Fruit fly (Drosophila melanogaster) whole organism, embryonic: ENCODE results near the gene opa.

Source experiments
- Aef1 ChIP-seq: fragments of 200-800 bp; sonication (Bioruptor generic); IDR thresholded peaks from 3 replicates; pipeline ENCODE4 v1.3.6; 2022; ENCODE audit warnings: missing biosample characterization, missing genetic modification characterization
- CG10321 ChIP-seq: fragments of 200-800 bp; sonication (Bioruptor generic); IDR thresholded peaks from 2 replicates; pipeline ENCODE4 v1.3.6; 2022; ENCODE audit warnings: missing biosample characterization, missing genetic modification characterization
- CG10366 ChIP-seq: fragments of 200-800 bp; sonication (Bioruptor generic); IDR thresholded peaks from 2 replicates; pipeline ENCODE4 v1.3.6; 2022; ENCODE audit warnings: missing biosample characterization, missing genetic modification characterization
- CG14860 ChIP-seq: fragments of 200-800 bp; sonication (Bioruptor generic); IDR thresholded peaks from 3 replicates; pipeline ENCODE4 v1.3.6; 2022; ENCODE audit warnings: missing biosample characterization, missing genetic modification characterization; ENCODE audit not compliant: partially characterized antibody
- CG15479 ChIP-seq: fragments of 200-800 bp; sonication (Bioruptor generic); optimal IDR thresholded peaks from 3 replicates; lab custom pipeline; 2019; ENCODE audit warnings: missing biosample characterization, mild to moderate bottlenecking, missing genetic modification characterization, moderate library complexity
- CG15601 ChIP-seq: fragments of 200-800 bp; sonication (Bioruptor generic); optimal IDR thresholded peaks from 3 replicates; lab custom pipeline; 2019; ENCODE audit warnings: missing biosample characterization, mild to moderate bottlenecking, missing genetic modification characterization, moderate library complexity
- CG2120 ChIP-seq: fragments of 200-800 bp; sonication (Bioruptor generic); optimal IDR thresholded peaks from 3 replicates; lab custom pipeline; 2016; ENCODE audit warnings: missing biosample characterization, missing genetic modification characterization
- CG2199 ChIP-seq: fragments of 200-800 bp; sonication (Bioruptor generic); IDR thresholded peaks from 3 replicates; pipeline ENCODE4 v1.3.6; 2022; ENCODE audit warnings: missing biosample characterization, missing genetic modification characterization
- CG4360 ChIP-seq: fragments of 200-800 bp; sonication (Bioruptor generic); IDR thresholded peaks from 2 replicates; pipeline ENCODE4 v1.3.6; 2022; ENCODE audit warnings: missing biosample characterization, missing genetic modification characterization
- CG9932 ChIP-seq: fragments of 200-800 bp; sonication (Bioruptor generic); IDR thresholded peaks from 2 replicates; pipeline ENCODE4 v1.3.6; 2022; ENCODE audit warnings: missing biosample characterization, missing genetic modification characterization
- CoRest ChIP-seq: fragments of 200-800 bp; sonication (Bioruptor generic); optimal IDR thresholded peaks from 3 replicates; lab custom pipeline; 2018; ENCODE audit warnings: missing biosample characterization, mild to moderate bottlenecking, missing genetic modification characterization, moderate library complexity
- Deaf1 ChIP-seq: fragments of 200-800 bp; optimal IDR thresholded peaks from 3 replicates; lab custom pipeline; 2019; ENCODE audit warnings: missing biosample characterization, mild to moderate bottlenecking, missing genetic modification characterization, moderate library complexity
- Doc3 ChIP-seq: fragments of 200-800 bp; sonication (Bioruptor generic); IDR thresholded peaks from 3 replicates; pipeline ENCODE4 v1.3.6; 2022; ENCODE audit warnings: missing biosample characterization, missing genetic modification characterization; ENCODE audit not compliant: partially characterized antibody
- GATAe ChIP-seq: fragments of 200-800 bp; sonication (Bioruptor generic); conservative IDR thresholded peaks from 2 replicates; pipeline ENCODE4 v1.3.6; 2022; ENCODE audit warnings: missing biosample characterization, missing genetic modification characterization
- HmgD ChIP-seq: fragments of 200-800 bp; sonication (Bioruptor generic); optimal IDR thresholded peaks from 3 replicates; lab custom pipeline; 2016; ENCODE audit warnings: missing biosample characterization, missing genetic modification characterization
- Jarid2 ChIP-seq: fragments of 200-800 bp; sonication (Bioruptor generic); optimal IDR thresholded peaks from 3 replicates; lab custom pipeline; 2017; ENCODE audit warnings: mild to moderate bottlenecking, missing biosample characterization, missing genetic modification reagents, missing genetic modification characterization
- Nf-YA ChIP-seq: fragments of 200-800 bp; sonication (Bioruptor generic); IDR thresholded peaks from 2 replicates; pipeline ENCODE4 v1.3.6; 2022; ENCODE audit warnings: missing biosample characterization, missing genetic modification characterization
- Opbp ChIP-seq: fragments of 200-800 bp; sonication (Bioruptor generic); IDR thresholded peaks from 3 replicates; pipeline ENCODE4 v1.3.6; 2022; ENCODE audit warnings: missing biosample characterization, missing genetic modification characterization; ENCODE audit not compliant: partially characterized antibody
- Vsx1 ChIP-seq: fragments of 200-800 bp; sonication (Bioruptor generic); optimal IDR thresholded peaks from 2 replicates; lab custom pipeline; 2017; ENCODE audit warnings: missing biosample characterization, mild to moderate bottlenecking, missing genetic modification characterization, missing genetic modification reagents
- abd-A ChIP-seq: fragments of 200-800 bp; sonication (Bioruptor generic); optimal IDR thresholded peaks from 3 replicates; lab custom pipeline; 2019; ENCODE audit warnings: missing biosample characterization, mild to moderate bottlenecking, missing genetic modification characterization, moderate library complexity
- al ChIP-seq: fragments of 200-800 bp; sonication (Bioruptor generic); IDR thresholded peaks from 2 replicates; pipeline ENCODE4 v1.3.6; 2022; ENCODE audit warnings: missing biosample characterization, missing genetic modification characterization
- amos ChIP-seq: fragments of 200-800 bp; sonication (Bioruptor generic); IDR thresholded peaks from 2 replicates; pipeline ENCODE4 v1.3.6; 2022; ENCODE audit warnings: missing biosample characterization, missing genetic modification characterization; ENCODE audit not compliant: partially characterized antibody
- ato ChIP-seq: fragments of 200-800 bp; sonication (Bioruptor generic); IDR thresholded peaks from 2 replicates; pipeline ENCODE4 v1.3.6; 2022; ENCODE audit warnings: missing biosample characterization, missing genetic modification characterization; ENCODE audit not compliant: partially characterized antibody
- bigmax ChIP-seq: fragments of 200-800 bp; sonication (Bioruptor generic); optimal IDR thresholded peaks from 2 replicates; lab custom pipeline; 2018; ENCODE audit warnings: missing biosample characterization, mild to moderate bottlenecking, missing genetic modification characterization
- chm ChIP-seq: fragments of 200-800 bp; sonication (Bioruptor generic); IDR thresholded peaks from 2 replicates; pipeline ENCODE4 v1.3.6; 2022; ENCODE audit warnings: missing biosample characterization, missing genetic modification characterization
- cwo ChIP-seq: fragments of 200-800 bp; sonication (Bioruptor generic); optimal IDR thresholded peaks from 3 replicates; lab custom pipeline; 2017; ENCODE audit warnings: missing biosample characterization, missing genetic modification characterization, mild to moderate bottlenecking, moderate library complexity, missing genetic modification reagents
- ewg ChIP-seq: fragments of 200-800 bp; sonication (Bioruptor generic); optimal IDR thresholded peaks from 3 replicates; lab custom pipeline; 2017; ENCODE audit warnings: mild to moderate bottlenecking, missing biosample characterization, missing genetic modification reagents, missing genetic modification characterization
- gcm ChIP-seq: fragments of 200-800 bp; sonication (Bioruptor generic); optimal IDR thresholded peaks from 2 replicates; lab custom pipeline; 2019; ENCODE audit warnings: missing biosample characterization, mild to moderate bottlenecking, missing genetic modification characterization, moderate library complexity
- insv ChIP-seq, 2 experiments: fragments of 200-800 bp; sonication (Bioruptor generic); optimal IDR thresholded peaks; 3 replicates each; lab custom pipeline; 2016 to 2018; ENCODE audit warnings: missing biosample characterization in 2 of 2, missing genetic modification characterization in 2 of 2
- jumu ChIP-seq: fragments of 200-800 bp; sonication (Bioruptor generic); optimal IDR thresholded peaks from 3 replicates; lab custom pipeline; 2016; ENCODE audit warnings: missing biosample characterization, missing genetic modification characterization
- lov ChIP-seq, 2 experiments: fragments of 200-800 bp in 1 of 2; fragments of >200 bp in 1 of 2; sonication (Bioruptor generic) in 1 of 2; IDR thresholded peaks in 1 of 2; optimal IDR thresholded peaks in 1 of 2; 2 replicates in 1 of 2; 3 replicates in 1 of 2; pipeline versions ENCODE4 v1.3.6 to Lab custom; 2017 to 2022; ENCODE audit warnings: missing biosample characterization in 1 of 2, missing genetic modification characterization in 1 of 2
- nmo ChIP-seq: fragments of 200-800 bp; sonication (Bioruptor generic); optimal IDR thresholded peaks from 2 replicates; lab custom pipeline; 2018; ENCODE audit warnings: missing biosample characterization, mild to moderate bottlenecking, missing genetic modification characterization, moderate library complexity
- oc ChIP-seq: fragments of 200-800 bp; sonication (Bioruptor generic); optimal IDR thresholded peaks from 2 replicates; lab custom pipeline; 2018; ENCODE audit warnings: missing biosample characterization, mild to moderate bottlenecking, missing genetic modification characterization, moderate library complexity
- pan ChIP-seq, 4 experiments: fragments of >200 bp in 3 of 4; fragments of 200-800 bp in 1 of 4; sonication (Bioruptor generic) in 1 of 4; optimal IDR thresholded peaks in 3 of 4; IDR thresholded peaks in 1 of 4; 2 replicates each; pipeline versions ENCODE4 v1.3.6 to Lab custom; 2017 to 2022; ENCODE audit warnings: missing biosample characterization in 2 of 4, missing genetic modification characterization in 2 of 4, mixed read lengths in 1 of 4
- phol ChIP-seq: fragments of 200-800 bp; sonication (Bioruptor generic); optimal IDR thresholded peaks from 3 replicates; lab custom pipeline; 2018; ENCODE audit warnings: missing biosample characterization, mild to moderate bottlenecking, missing genetic modification characterization, moderate library complexity
- prd ChIP-seq, 3 experiments: fragments of >200 bp in 2 of 3; fragments of 200-800 bp in 1 of 3; sonication (Bioruptor generic) in 1 of 3; optimal IDR thresholded peaks in 2 of 3; IDR thresholded peaks in 1 of 3; 2 replicates in 2 of 3; 3 replicates in 1 of 3; pipeline versions ENCODE4 v1.3.6 to Lab custom; 2017 to 2022; ENCODE audit warnings: missing biosample characterization in 1 of 3, missing genetic modification characterization in 1 of 3
- rib ChIP-seq: fragments of 200-800 bp; sonication (Bioruptor generic); IDR thresholded peaks from 2 replicates; pipeline ENCODE4 v1.3.6; 2022; ENCODE audit warnings: missing biosample characterization, missing genetic modification characterization
- seq ChIP-seq: fragments of 200-800 bp; sonication (Bioruptor generic); IDR thresholded peaks from 2 replicates; pipeline ENCODE4 v1.3.6; 2022; ENCODE audit warnings: missing biosample characterization, missing genetic modification characterization
- sim ChIP-seq: fragments of 200-800 bp; sonication (Bioruptor generic); IDR thresholded peaks from 2 replicates; pipeline ENCODE4 v1.3.6; 2022; ENCODE audit warnings: missing biosample characterization, missing genetic modification characterization
- sna ChIP-seq: fragments of 200-800 bp; sonication (Bioruptor generic); IDR thresholded peaks from 2 replicates; pipeline ENCODE4 v1.3.6; 2022; ENCODE audit warnings: missing biosample characterization, missing genetic modification characterization; ENCODE audit not compliant: partially characterized antibody
- sug ChIP-seq: fragments of 200-800 bp; optimal IDR thresholded peaks from 2 replicates; lab custom pipeline; 2019; ENCODE audit warnings: missing biosample characterization, mild to moderate bottlenecking, missing genetic modification characterization, moderate library complexity
- tll ChIP-seq, 2 experiments: fragments of 200-800 bp in 1 of 2; fragments of >200 bp in 1 of 2; sonication (Bioruptor generic) in 1 of 2; optimal IDR thresholded peaks; 2 replicates each; lab custom pipeline; 2017 to 2019; ENCODE audit warnings: missing biosample characterization in 2 of 2, missing genetic modification characterization in 2 of 2, mild to moderate bottlenecking in 1 of 2, moderate library complexity in 1 of 2
- trem ChIP-seq: fragments of 200-800 bp; optimal IDR thresholded peaks from 3 replicates; lab custom pipeline; 2019; ENCODE audit warnings: missing biosample characterization, mild to moderate bottlenecking, missing genetic modification characterization, moderate library complexity
- twi ChIP-seq: fragments of 200-800 bp; optimal IDR thresholded peaks from 2 replicates; lab custom pipeline; 2019; ENCODE audit warnings: missing biosample characterization, mild to moderate bottlenecking, missing genetic modification characterization, moderate library complexity
- yki ChIP-seq: fragments of >200 bp; optimal IDR thresholded peaks from 3 replicates; lab custom pipeline; 2018
- zen ChIP-seq: fragments of 200-800 bp; sonication (Bioruptor generic); optimal IDR thresholded peaks from 3 replicates; lab custom pipeline; 2018; ENCODE audit warnings: missing biosample characterization, mild to moderate bottlenecking, missing genetic modification characterization, moderate library complexity
- zen2 ChIP-seq: fragments of 200-800 bp; sonication (Bioruptor generic); IDR thresholded peaks from 3 replicates; pipeline ENCODE4 v1.3.6; 2022; ENCODE audit warnings: missing biosample characterization, missing genetic modification characterization; ENCODE audit not compliant: partially characterized antibody

Gene opa

DNA sequence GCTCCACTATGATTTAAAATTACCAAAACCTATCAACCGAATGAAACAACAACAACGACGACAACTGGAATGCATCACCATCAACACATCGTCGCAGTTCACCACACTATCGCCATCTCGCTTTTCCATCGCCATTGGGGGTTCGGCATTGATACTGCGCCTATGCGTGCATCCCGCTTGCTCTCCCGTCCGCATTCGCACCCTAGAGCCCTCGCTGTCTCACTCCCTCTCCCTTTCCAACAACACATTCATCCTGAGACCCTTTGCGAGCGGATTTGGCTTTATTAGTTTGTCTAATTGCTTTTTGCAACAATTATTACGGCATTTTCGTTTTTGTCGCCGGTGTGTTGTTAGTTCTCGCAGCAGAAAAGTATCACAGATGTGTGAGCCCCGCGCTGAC, 17.3 kb upstream of the opa start:
- TF ChIP-seq CG14860, result 0 out of 3 replicates have a peak, but pooled peaks have one; percentile 7
- TF ChIP-seq CG4360 (GFP tag; lab: Robert Waterston, UW), result peak; percentile 92
- TF ChIP-seq CG2199 (GFP tag; lab: Robert Waterston, UW), result peak; percentile 92
- no peak for TF ChIP-seq cwo (GFP tag; lab: Kevin White, UChicago)
- TF ChIP-seq gcm (GFP tag; lab: Kevin White, UChicago), result peak; percentile 0
- no peak for TF ChIP-seq CG10366 (GFP tag; lab: Robert Waterston, UW)
- no peak for TF ChIP-seq Doc3 (GFP tag; lab: Robert Waterston, UW)
- peak; percentile 24 for TF ChIP-seq HmgD (GFP tag; lab: Kevin White, UChicago)
- TF ChIP-seq CoRest, result peak; percentile 67
- TF ChIP-seq Nf-YA, result peak; percentile 97
- TF ChIP-seq CG15601 (tag; lab: Kevin White, UChicago), result peak; percentile 55
- TF ChIP-seq Aef1 (GFP tag; lab: Robert Waterston, UW), result peak; percentile 74
- TF ChIP-seq lov (optimal IDR thresholded peaks at IDR 0.05; lab: Kevin White, UChicago), result no peak
- peak; percentile 21; the same call in 1 of the 3 replicates for TF ChIP-seq lov (GFP tag; IDR thresholded peaks at IDR 0.05; lab: Robert Waterston, UW)
- peak; percentile 41 for TF ChIP-seq abd-A (tag; lab: Kevin White, UChicago)
- TF ChIP-seq insv (GFP tag; optimal IDR thresholded peaks at IDR 0.05; lab: Kevin White, UChicago), result peak in 1 of 2 experiments; percentile 28
- no peak for TF ChIP-seq al (GFP tag; lab: Robert Waterston, UW)
- TF ChIP-seq tll (GFP tag; optimal IDR thresholded peaks at IDR 0.05; lab: Kevin White, UChicago), result peak; percentile 37 to 66
- TF ChIP-seq nmo (GFP tag; lab: Kevin White, UChicago), result peak; percentile 24
- peak; percentile 51; the same call in 1 of the 2 replicates for TF ChIP-seq ato
- TF ChIP-seq CG9932 (GFP tag; lab: Robert Waterston, UW), result no peak
- TF ChIP-seq oc (tag; lab: Kevin White, UChicago), result peak; percentile 64
- no peak for TF ChIP-seq Vsx1 (GFP tag; lab: Kevin White, UChicago)
- TF ChIP-seq GATAe (GFP tag; lab: Robert Waterston, UW), result no peak
- TF ChIP-seq sim (GFP tag; lab: Robert Waterston, UW), result no peak
- TF ChIP-seq Deaf1 (tag; lab: Kevin White, UChicago), result peak; percentile 69
- TF ChIP-seq twi (tag; lab: Kevin White, UChicago), result peak; percentile 54
- peak; percentile 54 for TF ChIP-seq phol (tag; lab: Kevin White, UChicago)
- TF ChIP-seq seq (GFP tag; lab: Robert Waterston, UW), result 0 out of 2 replicates have a peak, but pooled peaks have one; percentile 20
- TF ChIP-seq Jarid2 (GFP tag; lab: Kevin White, UChicago), result peak; percentile 89
- TF ChIP-seq prd (optimal IDR thresholded peaks at IDR 0.05; lab: Kevin White, UChicago), result no peak
- TF ChIP-seq prd (GFP tag; IDR thresholded peaks at IDR 0.05; lab: Robert Waterston, UW), result 0 out of 3 replicates have a peak, but pooled peaks have one; percentile 13
- no peak for TF ChIP-seq bigmax (GFP tag; lab: Kevin White, UChicago)
- TF ChIP-seq zen2, result peak; percentile 35; the same call in 1 of the 3 replicates
- TF ChIP-seq CG15479 (GFP tag; lab: Kevin White, UChicago), result peak; percentile 49
- peak in 1 of 2 experiments; percentile 0 for TF ChIP-seq pan (optimal IDR thresholded peaks at IDR 0.05; lab: Kevin White, UChicago)
- TF ChIP-seq pan (GFP tag; optimal IDR thresholded peaks at IDR 0.05 in 1 of 2, IDR thresholded peaks at IDR 0.05 in 1 of 2), result no peak
- TF ChIP-seq Opbp (GFP tag; lab: Robert Waterston, UW), result peak; percentile 71
- no peak for TF ChIP-seq CG2120 (GFP tag; lab: Kevin White, UChicago)
- peak; percentile 39; the same call in 1 of the 2 replicates for TF ChIP-seq rib (GFP tag; lab: Robert Waterston, UW)
- TF ChIP-seq yki, result no peak
- peak; percentile 99 for TF ChIP-seq CG10321
- 0 out of 2 replicates have a peak, but pooled peaks have one; percentile 48 for TF ChIP-seq chm (GFP tag; lab: Robert Waterston, UW)
- peak; percentile 37 for TF ChIP-seq ewg (GFP tag; lab: Kevin White, UChicago)
- peak; percentile 91 for TF ChIP-seq zen
- TF ChIP-seq amos (GFP tag; lab: Robert Waterston, UW), result 0 out of 2 replicates have a peak, but pooled peaks have one; percentile 8
- no peak for TF ChIP-seq jumu (GFP tag; lab: Kevin White, UChicago)
- TF ChIP-seq sug (tag; lab: Kevin White, UChicago), result peak; percentile 86
- TF ChIP-seq sna (GFP tag; lab: Robert Waterston, UW), result peak; percentile 59; the same call in 1 of the 2 replicates
- peak; percentile 77 for TF ChIP-seq trem
